Worm (Caenorhabditis elegans) whole organism, late embryonic: ENCODE measurements around the gene K07B1.7.

ENCODE experiments used
- dve-1 ChIP-seq: sonication (generic microtip); optimal IDR thresholded peaks from 2 replicates; lab custom pipeline; 2017; ENCODE audit warnings: antibody characterized with exemption, mild to moderate bottlenecking, missing genetic modification characterization, missing compliant biosample characterization
- elt-2 ChIP-seq: sonication (generic microtip); optimal IDR thresholded peaks from 2 replicates; lab custom pipeline; 2016; ENCODE audit warnings: missing genetic modification reagents, missing genetic modification characterization, missing compliant biosample characterization
- nhr-232 ChIP-seq: sonication (generic microtip); optimal IDR thresholded peaks from 2 replicates; lab custom pipeline; 2016; ENCODE audit warnings: missing genetic modification characterization, missing compliant biosample characterization
- npax-4 ChIP-seq: sonication (generic microtip); optimal IDR thresholded peaks from 2 replicates; lab custom pipeline; 2016; ENCODE audit warnings: missing genetic modification characterization, missing compliant biosample characterization
- odd-2 ChIP-seq: sonication (generic microtip); optimal IDR thresholded peaks from 2 replicates; lab custom pipeline; 2017; ENCODE audit warnings: antibody characterized with exemption, mild to moderate bottlenecking, missing genetic modification characterization, missing compliant biosample characterization

- no peak for TF ChIP-seq elt-2 (tag; lab: Kevin White, UChicago)
- no peak for TF ChIP-seq dve-1 (tag; lab: Kevin White, UChicago)
- no peak for TF ChIP-seq nhr-232 (tag; lab: Kevin White, UChicago)
- no peak for TF ChIP-seq npax-4 (tag; lab: Kevin White, UChicago)
- TF ChIP-seq odd-2 (tag; lab: Kevin White, UChicago), result no peak
Measured at ce11 chrV:9303026-9303425, 43.7 kb downstream of the K07B1.7 start, which contains the start of gene nhr-39.
